Worm (Caenorhabditis elegans) whole organism, dauer: ENCODE measurements around the gene clc-24.

Experiments
- unc-62 ChIP-seq: sonication (generic microtip); optimal IDR thresholded peaks from 2 replicates; lab custom pipeline; 2017; ENCODE audit warnings: missing biosample characterization, missing genetic modification reagents, missing genetic modification characterization

Gene clc-24

DNA sequence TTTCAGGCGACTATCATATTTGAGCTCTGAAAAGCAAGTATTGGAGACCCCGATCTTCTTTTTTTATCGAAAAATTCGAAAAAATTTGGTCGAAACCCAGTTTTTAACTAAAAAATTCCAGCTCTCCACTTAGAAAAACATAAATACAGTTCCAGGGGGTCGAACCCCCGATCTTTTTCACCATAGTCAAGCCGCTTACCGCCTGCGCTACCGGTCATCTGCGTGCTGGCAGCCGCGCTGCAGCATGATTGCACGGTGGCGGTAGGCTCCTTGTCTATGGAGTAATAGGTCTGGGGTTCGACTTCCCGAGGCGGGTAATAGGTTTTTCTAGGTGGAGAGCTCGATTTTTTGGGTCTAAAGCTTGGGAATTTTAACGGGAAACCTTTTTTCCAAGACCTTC, at the start of gene clc-24:
Gene clc-24, plus strand, starts transcription at position 263 of the 400 bp plus-strand sequence.
- TF ChIP-seq unc-62 (GFP tag; lab: Kevin White, UChicago): no peak

ce11 chrIII:961948-962347, 47.9 kb upstream of the clc-24 start, which contains the start of gene fbxa-51:
Gene fbxa-51, plus strand, starts transcription at chrIII:962269.
- TF ChIP-seq unc-62 (GFP tag; lab: Kevin White, UChicago): no peak

- TF ChIP-seq unc-62 (GFP tag; lab: Kevin White, UChicago): no peak
Observed at ce11 chrIII:964637-965036, 45.2 kb upstream of the clc-24 start.

DNA sequence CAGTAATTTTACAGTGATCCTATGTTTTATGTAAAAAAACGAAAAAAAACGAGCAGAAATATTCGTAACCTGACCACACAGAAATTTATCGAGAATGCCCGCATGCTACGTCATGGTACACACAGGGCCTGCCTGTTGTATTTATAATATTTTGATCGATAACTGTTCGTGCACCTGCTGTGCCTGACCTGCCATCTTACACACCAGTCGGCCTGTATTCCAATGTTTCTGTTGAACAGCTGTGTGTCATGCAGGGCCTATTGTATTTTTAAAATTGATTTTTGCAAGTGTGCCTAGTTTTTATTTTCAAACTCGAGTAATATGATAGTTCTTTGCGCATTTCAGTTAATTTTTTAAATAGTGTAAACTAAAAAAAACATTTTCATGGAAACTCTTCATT, 43.6 kb upstream of the clc-24 start:
- no peak for TF ChIP-seq unc-62 (GFP tag; lab: Kevin White, UChicago)

DNA sequence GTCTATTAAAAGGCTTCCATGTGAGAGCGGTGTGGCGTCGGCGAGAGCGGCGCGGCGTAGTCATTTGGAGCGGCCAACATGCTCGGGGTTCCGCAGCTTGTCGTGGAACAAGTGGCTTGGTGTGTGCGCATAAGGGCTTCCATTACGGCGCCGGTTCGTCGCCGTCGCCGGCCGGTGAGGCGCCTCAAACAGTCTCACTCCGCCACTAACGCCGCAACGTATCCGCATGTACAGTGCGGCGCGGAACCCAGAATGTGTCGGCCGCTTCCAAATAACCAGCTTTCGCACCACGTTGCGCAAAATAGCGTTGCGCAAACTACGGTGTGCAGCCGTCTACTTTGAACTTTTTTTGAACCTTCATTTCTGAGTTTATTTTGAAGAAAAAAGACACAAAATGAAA, 38.9 kb upstream of the clc-24 start:
- TF ChIP-seq unc-62 (GFP tag; lab: Kevin White, UChicago): no peak

DNA sequence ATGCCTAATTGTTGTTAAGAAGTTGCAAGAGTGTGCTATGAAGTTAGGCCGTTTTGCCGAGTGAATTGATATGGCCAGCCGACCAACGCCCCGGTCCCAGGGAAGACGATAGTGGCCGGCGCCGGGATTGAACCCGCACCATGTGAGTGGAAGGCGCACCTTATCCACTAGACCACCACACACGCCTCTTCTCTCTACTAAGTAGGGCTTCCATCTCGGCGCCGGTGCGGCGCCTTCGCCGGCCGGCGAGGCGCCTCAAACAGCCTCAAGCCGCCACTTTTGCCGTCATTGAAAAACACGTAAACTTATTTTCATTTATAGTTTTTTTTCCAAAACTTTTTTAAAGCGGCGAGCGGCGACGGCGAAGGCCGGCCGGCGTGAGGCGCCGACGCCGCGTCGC, 30.9 kb upstream of the clc-24 start:
- no peak for TF ChIP-seq unc-62 (GFP tag; lab: Kevin White, UChicago)

ce11 chrIII:981960-982359, 27.9 kb upstream of the clc-24 start:
- no peak for TF ChIP-seq unc-62 (GFP tag; lab: Kevin White, UChicago)

- no peak for TF ChIP-seq unc-62 (GFP tag; lab: Kevin White, UChicago)
Observed at ce11 chrIII:982961-983360, 26.9 kb upstream of the clc-24 start, which contains the start of gene tbc-10. Gene tbc-10, plus strand, starts transcription at chrIII:983261.

ce11 chrIII:989558-989957, 20.3 kb upstream of the clc-24 start:
- no peak for TF ChIP-seq unc-62 (GFP tag; lab: Kevin White, UChicago)

DNA sequence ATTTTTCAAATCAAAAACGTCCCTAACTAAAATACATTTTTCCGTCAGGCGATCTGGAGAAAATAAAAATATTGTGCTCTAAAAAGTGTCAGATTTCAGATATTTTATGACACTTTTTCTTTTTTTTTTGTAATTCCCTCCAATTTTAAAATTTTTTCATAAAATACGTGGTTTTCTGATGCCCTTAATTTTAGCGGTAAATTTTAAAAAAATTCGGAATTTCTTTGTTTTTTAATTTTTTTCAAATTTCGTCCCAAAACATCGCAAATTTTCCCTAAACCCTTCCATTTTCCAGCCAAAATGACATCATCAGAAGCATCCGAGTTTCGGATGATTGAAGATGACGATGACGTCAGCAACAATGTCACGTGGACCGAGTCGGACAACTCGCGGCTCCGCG, 18.3 kb upstream of the clc-24 start, which contains the start of gene trp-2:
Gene trp-2, plus strand, starts transcription at position 301 of the 400 bp plus-strand sequence.
- TF ChIP-seq unc-62 (GFP tag; lab: Kevin White, UChicago): no peak

ce11 chrIII:996564-996963, 13.3 kb upstream of the clc-24 start:
- TF ChIP-seq unc-62 (GFP tag; lab: Kevin White, UChicago): no peak

ce11 chrIII:998855-999254, 11.0 kb upstream of the clc-24 start:
- TF ChIP-seq unc-62 (GFP tag; lab: Kevin White, UChicago): no peak

DNA sequence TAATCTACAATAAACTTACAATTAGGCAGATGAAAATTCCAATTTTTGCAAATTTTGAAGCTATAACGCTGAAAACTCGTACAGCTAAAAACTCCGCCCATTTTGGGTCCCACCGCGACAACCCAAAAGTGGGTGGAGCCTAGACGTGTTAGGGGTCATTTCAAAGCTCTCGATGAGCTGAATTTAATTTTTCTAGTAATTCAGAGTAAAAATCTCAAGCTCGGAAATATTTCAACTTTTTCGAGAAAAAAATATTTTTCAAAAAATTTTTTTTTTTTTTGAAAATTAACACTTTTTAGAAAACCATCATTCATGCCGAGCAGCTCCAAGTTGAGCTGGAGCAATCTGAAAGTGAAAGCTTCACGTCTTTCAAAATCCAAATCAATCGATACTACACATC, 8.5 kb upstream of the clc-24 start, which contains the start of gene R06B10.7:
Gene R06B10.7, minus strand, starts transcription at position 101 of the 400 bp plus-strand sequence.
- no peak for TF ChIP-seq unc-62 (GFP tag; lab: Kevin White, UChicago)

DNA sequence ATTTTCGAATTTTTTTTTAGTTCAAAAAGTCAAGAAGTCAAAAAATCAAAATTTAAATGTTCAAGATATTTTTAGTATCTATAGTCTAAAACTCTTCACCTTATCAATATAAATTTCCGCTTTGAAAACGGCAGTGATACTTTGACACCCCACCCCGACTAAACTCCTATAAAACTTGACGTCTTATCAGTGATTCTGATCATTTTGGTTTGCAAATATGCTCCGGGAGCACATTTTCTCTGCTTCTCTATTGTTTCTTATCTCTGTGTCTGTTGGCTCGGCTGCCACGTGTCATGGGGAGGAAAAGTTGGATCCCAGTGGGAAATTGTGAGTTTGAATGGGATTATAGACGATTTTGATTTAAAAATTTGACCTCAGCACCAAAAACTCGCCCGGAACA, 7.3 kb upstream of the clc-24 start, which contains the start of gene clec-150:
Gene clec-150, plus strand, starts transcription at position 198 of the 400 bp plus-strand sequence.
- no peak for TF ChIP-seq unc-62 (GFP tag; lab: Kevin White, UChicago)

ce11 chrIII:1004464-1004863, 5.4 kb upstream of the clc-24 start:
- TF ChIP-seq unc-62 (GFP tag; lab: Kevin White, UChicago): no peak

- TF ChIP-seq unc-62 (GFP tag; lab: Kevin White, UChicago): no peak
Observed at ce11 chrIII:1007143-1007905, 2.5 kb upstream of the clc-24 start.

DNA sequence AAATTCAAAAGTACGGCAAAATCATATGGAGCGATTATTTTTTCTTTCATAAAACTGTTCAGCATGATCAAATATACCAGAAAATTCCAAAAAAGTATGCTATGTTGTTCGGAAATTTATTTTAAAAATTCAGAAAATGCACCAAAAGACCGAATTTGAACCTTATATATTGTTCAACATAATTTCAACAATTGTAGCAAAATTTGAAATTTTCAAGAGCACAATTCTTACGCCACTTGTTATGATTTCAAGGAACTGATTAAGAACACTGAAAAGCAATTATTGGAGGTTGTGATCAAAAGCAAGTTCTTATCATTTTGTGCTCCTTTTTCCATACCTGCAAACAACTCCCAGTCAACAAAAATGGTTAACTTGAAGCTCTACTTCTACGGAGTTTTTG, 1.7 kb upstream of the clc-24 start, which contains the start of gene clc-27:
Gene clc-27, plus strand, starts transcription at position 301 of the 400 bp plus-strand sequence.
- TF ChIP-seq unc-62 (GFP tag; lab: Kevin White, UChicago): no peak
